Worm (Caenorhabditis elegans) whole organism, L4 larva: ENCODE results near the gene ZK105.13.
"Not testable (repeated sequence)": the region's sequence is repeated elsewhere in the genome, so short reads cannot be mapped to it uniquely, and the experiment has no call there.

Source experiments
- D1046.2 ChIP-seq: fragments of 200-800 bp; sonication (Bioruptor generic); IDR thresholded peaks from 2 replicates; pipeline ENCODE4 v1.3.6; 2022; ENCODE audit warnings: missing genetic modification characterization, missing compliant biosample characterization
- F26F4.8 ChIP-seq: fragments of 200-800 bp; sonication (Bioruptor generic); conservative IDR thresholded peaks from 2 replicates; pipeline ENCODE4 v1.3.6; 2022; ENCODE audit warnings: missing genetic modification characterization, missing compliant biosample characterization
- F37D6.2 ChIP-seq: sonication (generic microtip); optimal IDR thresholded peaks from 2 replicates; lab custom pipeline; 2016; ENCODE audit warnings: mild to moderate bottlenecking, missing genetic modification characterization, missing compliant biosample characterization
- Y48G9A.11 ChIP-seq: fragments of 200-800 bp; sonication (Bioruptor generic); IDR thresholded peaks from 2 replicates; pipeline ENCODE4 v1.3.6; 2022; ENCODE audit warnings: missing genetic modification reagents, missing genetic modification characterization, missing compliant biosample characterization
- Y5F2A.4 ChIP-seq: fragments of 200-800 bp; sonication (Bioruptor generic); optimal IDR thresholded peaks from 2 replicates; lab custom pipeline; 2018; ENCODE audit warnings: mild to moderate bottlenecking, missing genetic modification characterization, missing compliant biosample characterization
- ZK337.2 ChIP-seq: fragments of 200-800 bp; sonication (Bioruptor generic); IDR thresholded peaks from 2 replicates; pipeline ENCODE4 v1.3.6; 2022; ENCODE audit warnings: missing genetic modification reagents, missing genetic modification characterization, missing compliant biosample characterization
- aly-2 ChIP-seq: sonication (generic microtip); optimal IDR thresholded peaks from 2 replicates; lab custom pipeline; 2018; ENCODE audit warnings: missing biosample characterization, missing genetic modification characterization
- ama-1 ChIP-seq: fragments of 150-350 bp; optimal IDR thresholded peaks from 2 replicates; lab custom pipeline; 2014; ENCODE audit warnings: inconsistent platforms, mixed read lengths
- arid-1 ChIP-seq: fragments of 200-800 bp; sonication (Bioruptor generic); conservative IDR thresholded peaks from 2 replicates; pipeline ENCODE4 v1.3.6; 2022; ENCODE audit warnings: missing genetic modification reagents, missing genetic modification characterization, missing compliant biosample characterization
- ceh-62 ChIP-seq: sonication (generic microtip); optimal IDR thresholded peaks from 2 replicates; lab custom pipeline; 2017; ENCODE audit warnings: missing biosample characterization, missing genetic modification characterization
- daf-19 ChIP-seq: fragments of 200-800 bp; sonication (Bioruptor generic); conservative IDR thresholded peaks from 2 replicates; pipeline ENCODE4 v1.3.6; 2022; ENCODE audit warnings: missing genetic modification characterization, missing compliant biosample characterization
- dmd-6 ChIP-seq: fragments of 200-800 bp; sonication (Bioruptor generic); IDR thresholded peaks from 2 replicates; pipeline ENCODE4 v1.3.6; 2022; ENCODE audit warnings: missing genetic modification reagents, missing genetic modification characterization, missing compliant biosample characterization
- dmd-8 ChIP-seq: fragments of 200-800 bp; sonication (Bioruptor generic); IDR thresholded peaks from 2 replicates; pipeline ENCODE4 v1.3.6; 2022; ENCODE audit warnings: missing genetic modification characterization, missing compliant biosample characterization
- dmd-9 ChIP-seq: fragments of 200-800 bp; sonication (Bioruptor generic); IDR thresholded peaks from 2 replicates; pipeline ENCODE4 v1.3.6; 2022; ENCODE audit warnings: missing genetic modification reagents, missing genetic modification characterization, missing compliant biosample characterization
- duxl-1 ChIP-seq: sonication (generic microtip); optimal IDR thresholded peaks from 2 replicates; lab custom pipeline; 2016; ENCODE audit warnings: mild to moderate bottlenecking, missing genetic modification characterization, moderate library complexity, missing compliant biosample characterization; ENCODE audit not compliant: poor library complexity
- egl-27 ChIP-seq: sonication (generic microtip); optimal IDR thresholded peaks from 3 replicates; lab custom pipeline; 2017; ENCODE audit warnings: missing biosample characterization, missing genetic modification reagents, missing genetic modification characterization
- gei-8 ChIP-seq: fragments of 200-800 bp; sonication (Bioruptor generic); optimal IDR thresholded peaks from 2 replicates; lab custom pipeline; 2018; ENCODE audit warnings: mild to moderate bottlenecking, missing genetic modification characterization, missing compliant biosample characterization
- hlh-30 ChIP-seq: sonication (generic microtip); optimal IDR thresholded peaks from 2 replicates; lab custom pipeline; 2017; ENCODE audit warnings: antibody characterized with exemption, mild to moderate bottlenecking, missing genetic modification characterization, missing compliant biosample characterization; ENCODE audit not compliant: insufficient read depth
- hmg-1.1 ChIP-seq: fragments of 200-800 bp; sonication (Bioruptor generic); IDR thresholded peaks from 2 replicates; pipeline ENCODE4 v1.3.6; 2022; ENCODE audit warnings: missing genetic modification reagents, missing genetic modification characterization, missing compliant biosample characterization
- lin-15B ChIP-seq: fragments of 150-350 bp; sonication (generic microtip); optimal IDR thresholded peaks from 3 replicates; lab custom pipeline; 2014; ENCODE audit warnings: missing biosample characterization, missing genetic modification characterization
- lir-3 ChIP-seq: sonication (generic microtip); optimal IDR thresholded peaks from 2 replicates; lab custom pipeline; 2016; ENCODE audit warnings: mild to moderate bottlenecking, missing genetic modification characterization, missing compliant biosample characterization
- madf-5 ChIP-seq, 2 experiments: fragments of 200-800 bp; sonication (Bioruptor generic); IDR thresholded peaks; 2 replicates each; pipeline ENCODE4 v1.3.6; 2022; ENCODE audit warnings: missing compliant biosample characterization in 2 of 2, missing genetic modification characterization in 2 of 2
- mdt-29 ChIP-seq: fragments of 200-800 bp; sonication (Bioruptor generic); IDR thresholded peaks from 2 replicates; pipeline ENCODE4 v1.3.6; 2022; ENCODE audit warnings: missing genetic modification reagents, missing genetic modification characterization, missing compliant biosample characterization
- nhr-10 ChIP-seq: fragments of 150-350 bp; optimal IDR thresholded peaks from 2 replicates; lab custom pipeline; 2014; ENCODE audit warnings: missing biosample characterization, missing genetic modification characterization
- nhr-11 ChIP-seq: fragments of 150-350 bp; optimal IDR thresholded peaks from 2 replicates; lab custom pipeline; 2014; ENCODE audit warnings: missing biosample characterization, missing genetic modification characterization
- nhr-25 ChIP-seq: sonication (generic microtip); optimal IDR thresholded peaks from 2 replicates; lab custom pipeline; 2017; ENCODE audit warnings: missing genetic modification characterization, mild to moderate bottlenecking, missing compliant biosample characterization, antibody characterized with exemption, moderate library complexity, borderline replicate concordance; ENCODE audit not compliant: insufficient read depth
- nhr-28 ChIP-seq: fragments of 150-350 bp; optimal IDR thresholded peaks from 2 replicates; lab custom pipeline; 2014; ENCODE audit warnings: missing biosample characterization, missing genetic modification characterization
- nhr-48 ChIP-seq: sonication (generic microtip); optimal IDR thresholded peaks from 2 replicates; lab custom pipeline; 2016; ENCODE audit warnings: mild to moderate bottlenecking, missing genetic modification characterization, missing compliant biosample characterization
- nhr-76 ChIP-seq: fragments of 150-350 bp; optimal IDR thresholded peaks from 2 replicates; lab custom pipeline; 2014; ENCODE audit warnings: missing biosample characterization, missing genetic modification characterization
- rbr-2 ChIP-seq: sonication (generic microtip); optimal IDR thresholded peaks from 2 replicates; lab custom pipeline; 2016; ENCODE audit warnings: missing genotype, missing genetic modification characterization, missing compliant biosample characterization
- set-16 ChIP-seq: fragments of 200-800 bp; sonication (Bioruptor generic); IDR thresholded peaks from 2 replicates; pipeline ENCODE4 v1.3.6; 2022; ENCODE audit warnings: missing genetic modification reagents, missing genetic modification characterization, missing compliant biosample characterization
- snpc-1.2 ChIP-seq: fragments of 200-800 bp; sonication (Bioruptor generic); IDR thresholded peaks from 2 replicates; pipeline ENCODE4 v1.3.6; 2022; ENCODE audit warnings: missing genetic modification reagents, missing genetic modification characterization, missing compliant biosample characterization
- spr-3 ChIP-seq: fragments of 200-800 bp; sonication (Bioruptor generic); optimal IDR thresholded peaks from 2 replicates; lab custom pipeline; 2018; ENCODE audit warnings: mild to moderate bottlenecking, missing genetic modification characterization, missing compliant biosample characterization
- tra-1 ChIP-seq: fragments of 200-800 bp; sonication (Bioruptor generic); IDR thresholded peaks from 2 replicates; pipeline ENCODE4 v1.3.6; 2022; ENCODE audit warnings: missing genetic modification reagents, missing genetic modification characterization, missing compliant biosample characterization
- unc-39 ChIP-seq: sonication (generic microtip); optimal IDR thresholded peaks from 2 replicates; lab custom pipeline; 2017; ENCODE audit warnings: missing biosample characterization, missing genetic modification characterization
- zag-1 ChIP-seq: fragments of 150-350 bp; optimal IDR thresholded peaks from 2 replicates; lab custom pipeline; 2014; ENCODE audit warnings: missing biosample characterization, missing genetic modification characterization
- zip-11 ChIP-seq: fragments of 200-800 bp; sonication (Bioruptor generic); IDR thresholded peaks from 2 replicates; pipeline ENCODE4 v1.3.6; 2022; ENCODE audit warnings: missing genetic modification characterization, missing compliant biosample characterization

ZK105.13 gene

DNA sequence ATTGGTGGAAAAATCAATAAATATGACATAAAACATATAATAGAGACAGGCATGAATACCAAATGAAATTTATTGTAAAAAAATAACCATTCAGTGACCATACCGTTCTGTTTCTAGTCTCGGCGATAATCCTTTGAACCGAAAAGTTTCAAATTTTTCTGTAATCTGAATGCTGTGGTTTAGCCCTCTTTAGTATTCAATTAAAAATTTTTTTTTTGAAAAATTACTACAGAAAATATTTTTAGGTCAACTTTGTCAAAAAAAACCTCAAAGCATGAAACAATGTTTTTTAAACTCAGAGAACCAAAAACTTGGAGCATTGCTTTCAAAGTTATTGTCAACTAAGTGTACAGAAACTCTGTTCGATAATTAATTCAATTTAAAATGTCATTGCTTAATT, 4.4 kb downstream of the ZK105.13 start, which contains the start of gene ZK105.11:
ZK105.11 (minus strand) TSS at position 101 of the 400 bp plus-strand sequence.
- no peak for TF ChIP-seq dmd-9
- TF ChIP-seq F26F4.8 (GFP tag; lab: Robert Waterston, UW): no peak
- no peak for TF ChIP-seq tra-1 (GFP tag; lab: Robert Waterston, UW)
- no peak for TF ChIP-seq hlh-30 (tag; lab: Kevin White, UChicago)
- TF ChIP-seq zip-11 (GFP tag; lab: Robert Waterston, UW): no peak
- no peak for TF ChIP-seq Y5F2A.4 (GFP tag; lab: Kevin White, UChicago)
- TF ChIP-seq gei-8 (GFP tag; lab: Kevin White, UChicago): no peak
- TF ChIP-seq unc-39 (tag; lab: Kevin White, UChicago): no peak
- TF ChIP-seq set-16 (GFP tag; lab: Robert Waterston, UW): no peak
- no peak for TF ChIP-seq aly-2 (tag; lab: Kevin White, UChicago)
- TF ChIP-seq nhr-25 (tag; lab: Kevin White, UChicago): no peak
- no peak for TF ChIP-seq nhr-76
- TF ChIP-seq dmd-6 (GFP tag; lab: Robert Waterston, UW): no peak
- no peak for TF ChIP-seq arid-1 (GFP tag; lab: Robert Waterston, UW)
- TF ChIP-seq dmd-8 (GFP tag; lab: Robert Waterston, UW): no peak
- TF ChIP-seq nhr-48 (tag; lab: Kevin White, UChicago): no peak

DNA sequence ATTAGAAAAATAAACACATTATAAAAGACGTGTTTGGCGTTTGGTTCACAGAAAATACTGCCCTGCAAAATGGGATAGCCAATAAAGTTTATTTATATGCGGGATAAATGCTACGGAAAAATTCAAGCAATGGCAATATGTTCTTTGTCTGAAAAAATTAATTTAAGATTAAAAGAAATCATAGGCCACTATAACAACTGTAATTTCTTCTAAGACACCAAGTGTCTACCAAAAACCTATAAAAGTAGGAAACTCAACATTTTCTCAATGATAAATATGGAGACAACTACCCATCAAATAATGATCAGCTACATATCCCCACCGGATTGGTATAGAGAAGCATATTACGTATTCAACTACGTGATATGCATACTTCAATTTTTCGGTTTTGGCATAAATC, 7.7 kb downstream of the ZK105.13 start, which contains the start of gene srw-3:
srw-3 (plus strand) TSS at position 301 of the 400 bp plus-strand sequence.
- TF ChIP-seq Y48G9A.11 (GFP tag; lab: Robert Waterston, UW): no peak
- TF ChIP-seq hmg-1.1 (GFP tag; lab: Robert Waterston, UW): no peak
- TF ChIP-seq nhr-28 (tag; lab: Kevin White, UChicago): no peak
- no peak for TF ChIP-seq daf-19
- TF ChIP-seq spr-3 (GFP tag; lab: Kevin White, UChicago): no peak
- no peak for TF ChIP-seq F37D6.2 (tag; lab: Kevin White, UChicago)
- TF ChIP-seq lir-3 (tag; lab: Kevin White, UChicago): no peak
- TF ChIP-seq zag-1 (tag; lab: Kevin White, UChicago): no peak
- no peak for TF ChIP-seq madf-5 (GFP tag; IDR thresholded peaks at IDR 0.05; lab: Robert Waterston, UW)
- TF ChIP-seq nhr-11 (tag; lab: Kevin White, UChicago): no peak

DNA sequence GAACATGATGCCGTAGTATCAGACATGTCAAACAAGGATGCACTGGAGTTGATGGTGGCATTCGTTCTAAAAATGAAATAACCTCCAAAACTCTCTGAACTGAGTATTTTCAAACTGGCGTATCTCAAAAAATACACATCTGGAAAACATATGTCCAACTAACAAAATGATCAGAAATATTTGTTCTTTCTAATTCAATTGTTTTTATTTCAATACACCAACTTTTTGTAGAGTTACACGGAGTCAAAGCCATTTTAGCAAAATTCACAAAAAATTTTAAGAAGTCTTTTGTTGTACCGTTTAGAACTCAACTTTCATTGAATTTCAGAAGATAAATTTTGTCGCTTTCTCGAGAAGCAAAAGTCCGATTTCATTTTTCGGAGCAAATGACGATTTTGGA, 9.4 kb downstream of the ZK105.13 start, which contains the start of gene srsx-40:
srsx-40 (minus strand) TSS at position 101 of the 400 bp plus-strand sequence.
- TF ChIP-seq snpc-1.2 (GFP tag; lab: Robert Waterston, UW); ZK337.2 (GFP tag; lab: Robert Waterston, UW); hlh-30 (tag; lab: Kevin White, UChicago): not testable (repeated sequence)
- TF ChIP-seq, all 104 proteins: peak for 0; not testable (repeated sequence) for 104

DNA sequence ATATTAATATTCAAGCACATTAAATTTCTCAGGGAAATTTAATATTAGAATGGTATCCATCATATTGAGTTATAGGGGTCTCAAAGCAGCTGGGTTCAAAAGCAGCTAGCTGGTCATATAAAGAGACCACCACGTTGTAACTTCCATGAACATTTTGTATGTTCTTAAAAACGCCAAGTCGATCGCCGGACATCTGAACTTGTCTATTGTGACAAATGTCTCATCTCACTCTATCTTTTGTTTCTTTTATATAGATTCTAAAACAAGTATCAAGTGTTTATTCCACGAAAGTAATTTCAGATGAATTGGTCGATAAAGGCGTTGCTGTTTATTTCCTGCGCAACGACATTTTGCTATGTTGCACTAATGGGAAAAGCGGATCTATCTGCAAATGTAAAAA, 16.1 kb downstream of the ZK105.13 start, which contains the start of gene ZK105.3:
ZK105.3 (plus strand) TSS at position 301 of the 400 bp plus-strand sequence.
- TF ChIP-seq egl-27: no peak

DNA sequence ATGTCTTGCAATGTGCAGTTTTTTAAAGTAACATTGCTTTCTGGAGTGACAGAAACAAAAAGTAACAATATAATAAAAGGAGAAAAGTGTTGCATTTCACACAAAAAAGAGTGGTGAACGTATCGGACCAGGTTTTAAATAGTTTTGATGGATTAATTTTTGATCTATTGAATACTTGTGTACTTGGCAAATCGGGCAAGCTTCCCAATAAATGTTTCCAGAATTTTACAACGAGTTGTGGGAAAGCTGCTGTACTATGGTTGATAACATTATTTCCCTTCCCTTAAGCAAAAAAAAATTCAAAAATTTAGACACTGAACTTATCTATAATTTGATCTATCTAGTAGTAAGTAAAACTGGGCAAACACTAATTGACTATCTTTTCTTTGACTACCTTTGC, 19.6 kb downstream of the ZK105.13 start, which contains the start of gene C12D5.10:
C12D5.10 (minus strand) TSS at position 101 of the 400 bp plus-strand sequence.
- TF ChIP-seq duxl-1 (tag; lab: Kevin White, UChicago): no peak
- no peak for TF ChIP-seq ceh-62 (tag; lab: Kevin White, UChicago)
- TF ChIP-seq D1046.2 (GFP tag; lab: Robert Waterston, UW): no peak
- TF ChIP-seq nhr-10 (tag; lab: Kevin White, UChicago): no peak
- no peak for TF ChIP-seq ama-1 (lab: Kevin White, UChicago)
- TF ChIP-seq lin-15B (tag; lab: Kevin White, UChicago): no peak
- no peak for TF ChIP-seq mdt-29
- no peak for TF ChIP-seq rbr-2 (tag; lab: Kevin White, UChicago)
- TF ChIP-seq, all 104 proteins: peak for 0
